Worm (Caenorhabditis elegans): ENCODE data around the gene ZC477.3.

The ZC477.3 gene

DNA sequence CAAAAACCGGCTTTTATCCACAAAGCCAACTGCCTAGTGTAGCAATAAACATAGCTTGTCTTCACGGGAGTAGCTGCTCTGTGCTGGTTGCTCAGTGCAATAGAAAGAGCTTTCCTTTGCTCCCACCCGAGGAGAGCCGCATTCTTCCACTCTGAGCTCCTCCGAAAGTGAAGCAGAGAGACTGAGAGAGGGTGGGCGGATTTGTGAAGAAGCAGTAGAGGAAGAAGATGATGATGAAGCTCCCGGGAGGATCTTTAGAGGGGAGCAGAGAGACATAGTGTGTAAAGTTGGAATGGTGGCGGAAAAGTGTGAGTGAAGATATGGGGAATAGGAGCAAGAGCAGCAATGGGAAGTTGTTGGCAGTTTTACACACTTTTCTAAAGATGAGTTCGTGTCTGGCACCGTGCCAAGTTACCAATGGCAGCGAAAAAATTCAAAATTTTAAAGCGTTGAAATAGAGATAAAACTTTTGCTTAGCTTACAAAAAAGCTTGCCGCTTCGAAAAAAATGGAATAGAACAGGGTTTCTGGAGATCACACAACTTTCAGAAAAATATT is 4.7 kb upstream of the ZC477.3 start, which contains the start of gene ZC477.4:
Gene ZC477.4 (minus strand): TSS at position 276 of the 557 bp plus-strand sequence.
- TF ChIP-seq nhr-71 (tag; optimal IDR thresholded peaks at IDR 0.05) (peak; percentile 59), lin-14 (GFP tag; optimal IDR thresholded peaks at IDR 0.05) (peak; percentile 74), fkh-10 (GFP tag; optimal IDR thresholded peaks at IDR 0.05) (no peak), nhr-19 (GFP tag; conservative IDR thresholded peaks at IDR 0.05) (peak; percentile 26; the same call in 1 of the 2 replicates), snu-23 (GFP tag; optimal IDR thresholded peaks at IDR 0.05) (peak; percentile 37), dpl-1 (GFP tag; optimal IDR thresholded peaks at IDR 0.05) (peak in 1 of 3 experiments; percentile 7), pax-3 (tag; optimal IDR thresholded peaks at IDR 0.05) (no peak), nhr-20 (tag; optimal IDR thresholded peaks at IDR 0.05) (peak; percentile 32), unc-130 (tag; optimal IDR thresholded peaks at IDR 0.05) (peak; percentile 25), lin-39 (tag; optimal IDR thresholded peaks at IDR 0.05) (no peak), dsc-1 (tag; optimal IDR thresholded peaks at IDR 0.05) (peak; percentile 59), mef-2 (tag; optimal IDR thresholded peaks at IDR 0.05) (no peak), lir-3 (tag; optimal IDR thresholded peaks at IDR 0.05; ENCODE audit: poor library complexity) (no peak), efl-1 (optimal IDR thresholded peaks at IDR 0.05) (no peak), efl-1 (GFP tag; optimal IDR thresholded peaks at IDR 0.05 in 1 of 2) (no peak), pag-3 (tag; optimal IDR thresholded peaks at IDR 0.05; ENCODE audit: borderline replicate concordance, insufficient read depth) (peak; percentile 90), nhr-28 (tag; optimal IDR thresholded peaks at IDR 0.05) (no peak), pqm-1 (tag; optimal IDR thresholded peaks at IDR 0.05) (no peak), hlh-17 (GFP tag; optimal IDR thresholded peaks at IDR 0.05; ENCODE audit: borderline replicate concordance) (no peak), lsy-2 (tag; optimal IDR thresholded peaks at IDR 0.05) (peak; percentile 16 to 17), nhr-77 (tag; optimal IDR thresholded peaks at IDR 0.05) (peak; percentile 4), rnt-1 (tag; optimal IDR thresholded peaks at IDR 0.05) (peak; percentile 58)

ce11 chrIV:7099377-7099776 is 3.9 kb upstream of the ZC477.3 start:
- TF ChIP-seq efl-1 (optimal IDR thresholded peaks at IDR 0.05) (peak; percentile 7 to 24), efl-1 (GFP tag; optimal IDR thresholded peaks at IDR 0.05 in 1 of 2) (no peak), tbx-2 (tag; optimal IDR thresholded peaks at IDR 0.05) (peak; percentile 15), nhr-77 (tag; optimal IDR thresholded peaks at IDR 0.05) (peak; percentile 12), egl-13 (tag; optimal IDR thresholded peaks at IDR 0.05) (no peak), lin-35 (GFP tag; optimal IDR thresholded peaks at IDR 0.05) (no peak), lin-15B (tag; optimal IDR thresholded peaks at IDR 0.05) (no peak), skn-1 (tag; optimal IDR thresholded peaks at IDR 0.05) (peak; percentile 3), nhr-90 (tag; optimal IDR thresholded peaks at IDR 0.05; ENCODE audit: poor library complexity) (no peak), snu-23 (GFP tag; optimal IDR thresholded peaks at IDR 0.05) (peak; percentile 28), rnt-1 (tag; optimal IDR thresholded peaks at IDR 0.05) (peak; percentile 70), ztf-4 (tag; optimal IDR thresholded peaks at IDR 0.05) (peak; percentile 11), zip-4 (GFP tag; optimal IDR thresholded peaks at IDR 0.05) (no peak), elt-2 (tag; optimal IDR thresholded peaks at IDR 0.05) (no peak), lin-39 (tag; optimal IDR thresholded peaks at IDR 0.05) (no peak), lsy-2 (tag; optimal IDR thresholded peaks at IDR 0.05) (peak in 1 of 2 experiments; percentile 22), lir-3 (tag; optimal IDR thresholded peaks at IDR 0.05; ENCODE audit: poor library complexity) (peak; percentile 13), nhr-20 (tag; optimal IDR thresholded peaks at IDR 0.05) (peak; percentile 34), nhr-71 (tag; optimal IDR thresholded peaks at IDR 0.05) (peak; percentile 52), lin-14 (GFP tag; optimal IDR thresholded peaks at IDR 0.05) (peak; percentile 65), unc-130 (tag; optimal IDR thresholded peaks at IDR 0.05) (peak; percentile 13), aly-2 (tag; optimal IDR thresholded peaks at IDR 0.05) (no peak), pqm-1 (tag; optimal IDR thresholded peaks at IDR 0.05) (no peak), hpl-2 (GFP tag; optimal IDR thresholded peaks at IDR 0.05) (no peak), blmp-1 (tag; optimal IDR thresholded peaks at IDR 0.05) (peak; percentile 13), nhr-19 (GFP tag; conservative IDR thresholded peaks at IDR 0.05) (peak; percentile 39), pax-3 (tag; optimal IDR thresholded peaks at IDR 0.05) (no peak), ama-1 (optimal IDR thresholded peaks at IDR 0.05) (no peak)

ce11 chrIV:7107893-7108292 is 4.6 kb downstream of the ZC477.3 start, which contains the start of gene ZC477.2:
Gene ZC477.2, plus strand, starts transcription at chrIV:7108193.
- TF ChIP-seq nhr-90 (tag; optimal IDR thresholded peaks at IDR 0.05; ENCODE audit: poor library complexity) (no peak), tlp-1 (tag; optimal IDR thresholded peaks at IDR 0.05) (no peak), sptf-1 (tag; optimal IDR thresholded peaks at IDR 0.05) (no peak), lin-39 (tag; optimal IDR thresholded peaks at IDR 0.05) (no peak), sup-37 (GFP tag; optimal IDR thresholded peaks at IDR 0.05) (no peak), unc-30 (tag; optimal IDR thresholded peaks at IDR 0.05) (no peak), nhr-47 (tag; optimal IDR thresholded peaks at IDR 0.05) (no peak), F16B12.6 (tag; optimal IDR thresholded peaks at IDR 0.05) (no peak), unc-62 (GFP tag; optimal IDR thresholded peaks at IDR 0.05) (no peak), swsn-7 (tag; optimal IDR thresholded peaks at IDR 0.05) (no peak), C16A3.4 (tag; optimal IDR thresholded peaks at IDR 0.05) (no peak), fkh-10 (GFP tag; optimal IDR thresholded peaks at IDR 0.05) (no peak), fkh-8 (tag; optimal IDR thresholded peaks at IDR 0.05) (no peak), mef-2 (tag; optimal IDR thresholded peaks at IDR 0.05) (no peak), vab-15 (tag; optimal IDR thresholded peaks at IDR 0.05) (no peak), unc-86 (tag; optimal IDR thresholded peaks at IDR 0.05) (no peak), mdl-1 (tag; optimal IDR thresholded peaks at IDR 0.05) (no peak)
